Fruit fly (Drosophila melanogaster) whole organism, wandering third instar larva: ENCODE measurements around the gene Msp300.

ENCODE experiments used
- Dfd ChIP-seq: fragments of >200 bp; optimal IDR thresholded peaks from 2 replicates; lab custom pipeline; 2017; ENCODE audit warnings: missing biosample characterization, missing genetic modification characterization
- Jra ChIP-seq: sonication (Bioruptor generic); optimal IDR thresholded peaks from 2 replicates; lab custom pipeline; 2016; ENCODE audit warnings: missing biosample characterization, missing genetic modification characterization
- Myc ChIP-seq: fragments of >200 bp; optimal IDR thresholded peaks from 2 replicates; lab custom pipeline; 2017
- Rel ChIP-seq, 2 experiments: fragments of 200-800 bp; sonication (Bioruptor generic) in 1 of 2; optimal IDR thresholded peaks; 2 replicates in 1 of 2; 3 replicates in 1 of 2; lab custom pipeline; 2016 to 2019; ENCODE audit warnings: mild to moderate bottlenecking in 2 of 2, missing biosample characterization in 2 of 2, missing genetic modification characterization in 2 of 2, moderate library complexity in 1 of 2
- fru ChIP-seq: fragments of 200-800 bp; sonication (Bioruptor generic); optimal IDR thresholded peaks from 3 replicates; lab custom pipeline; 2016; ENCODE audit warnings: missing biosample characterization, mild to moderate bottlenecking, missing genetic modification characterization

dm6 chr2L:5197200-5197599 lies 96.5 kb downstream of the Msp300 start:
- no peak for TF ChIP-seq Dfd (GFP tag; lab: Kevin White, UChicago)
- no peak for TF ChIP-seq Jra (GFP tag; lab: Kevin White, UChicago)
- TF ChIP-seq Myc (lab: Kevin White, UChicago), result no peak
- no peak for TF ChIP-seq fru (GFP tag; lab: Kevin White, UChicago)
- TF ChIP-seq Rel (GFP tag; optimal IDR thresholded peaks at IDR 0.05; lab: Kevin White, UChicago), result no peak
- no peak for TF ChIP-seq Rel (tag; optimal IDR thresholded peaks at IDR 0.05; lab: Kevin White, UChicago)
